Worm (Caenorhabditis elegans) whole organism, young adult: ENCODE data around the gene F16B12.6.

Source experiments
- B0035.1 ChIP-seq: sonication (generic microtip); optimal IDR thresholded peaks from 2 replicates; lab custom pipeline; 2016; ENCODE audit warnings: missing genetic modification characterization, mild to moderate bottlenecking, missing compliant biosample characterization, missing genotype, missing genetic modification reagents
- B0336.3 ChIP-seq: fragments of 200-800 bp; sonication (Bioruptor generic); IDR thresholded peaks from 2 replicates; pipeline ENCODE4 v1.3.6; 2022; ENCODE audit warnings: missing genetic modification characterization, missing compliant biosample characterization
- C06A6.2 ChIP-seq: fragments of 200-800 bp; sonication (Bioruptor generic); conservative IDR thresholded peaks from 2 replicates; pipeline ENCODE4 v1.3.6; 2022; ENCODE audit warnings: missing genetic modification characterization, missing compliant biosample characterization
- C17E4.6 ChIP-seq: fragments of 200-800 bp; sonication (Bioruptor generic); IDR thresholded peaks from 2 replicates; pipeline ENCODE4 v1.3.6; 2022; ENCODE audit warnings: missing genetic modification reagents, missing genetic modification characterization, missing compliant biosample characterization
- F33H1.4 ChIP-seq: fragments of 200-800 bp; sonication (Bioruptor generic); IDR thresholded peaks from 2 replicates; pipeline ENCODE4 v1.3.6; 2022; ENCODE audit warnings: missing genetic modification reagents, missing genetic modification characterization, missing compliant biosample characterization
- F37B4.10 ChIP-seq: fragments of 200-800 bp; sonication (Bioruptor generic); IDR thresholded peaks from 2 replicates; pipeline ENCODE4 v1.3.6; 2022; ENCODE audit warnings: missing genetic modification characterization, missing compliant biosample characterization
- F49E8.2 ChIP-seq: sonication (generic microtip); optimal IDR thresholded peaks from 3 replicates; lab custom pipeline; 2017; ENCODE audit warnings: missing genetic modification characterization, mild to moderate bottlenecking, missing compliant biosample characterization, antibody characterized with exemption, moderate library complexity; ENCODE audit not compliant: insufficient read depth
- F52B5.7 ChIP-seq: sonication (generic microtip); optimal IDR thresholded peaks from 2 replicates; lab custom pipeline; 2016; ENCODE audit warnings: mild to moderate bottlenecking, missing genetic modification characterization, missing compliant biosample characterization
- F57A8.1 ChIP-seq: fragments of 200-800 bp; sonication (Bioruptor generic); optimal IDR thresholded peaks from 2 replicates; lab custom pipeline; 2018; ENCODE audit warnings: mild to moderate bottlenecking, missing genetic modification characterization, moderate library complexity, missing compliant biosample characterization
- K11D2.4 ChIP-seq: fragments of 200-800 bp; sonication (Bioruptor generic); IDR thresholded peaks from 2 replicates; pipeline ENCODE4 v1.3.6; 2022; ENCODE audit warnings: missing genetic modification reagents, missing genetic modification characterization, missing compliant biosample characterization
- K12H6.12 ChIP-seq: fragments of 200-800 bp; sonication (Bioruptor generic); optimal IDR thresholded peaks from 2 replicates; lab custom pipeline; 2018; ENCODE audit warnings: mild to moderate bottlenecking, missing genetic modification characterization, missing compliant biosample characterization
- Y56A3A.18 ChIP-seq: fragments of 200-800 bp; sonication (Bioruptor generic); IDR thresholded peaks from 2 replicates; pipeline ENCODE4 v1.3.6; 2022; ENCODE audit warnings: missing genetic modification reagents, missing genetic modification characterization, missing compliant biosample characterization
- Y79H2A.3 ChIP-seq: fragments of 200-800 bp; sonication (Bioruptor generic); conservative IDR thresholded peaks from 2 replicates; pipeline ENCODE4 v1.3.6; 2022; ENCODE audit warnings: missing genetic modification reagents, missing genetic modification characterization, missing compliant biosample characterization
- Y95B8A.8 ChIP-seq: fragments of 200-800 bp; sonication (Bioruptor generic); IDR thresholded peaks from 2 replicates; pipeline ENCODE4 v1.3.6; 2022; ENCODE audit warnings: missing genetic modification reagents, missing genetic modification characterization, missing compliant biosample characterization
- akir-1 ChIP-seq: fragments of 200-800 bp; sonication (Bioruptor generic); optimal IDR thresholded peaks from 2 replicates; lab custom pipeline; 2018; ENCODE audit warnings: mild to moderate bottlenecking, missing genetic modification characterization, moderate library complexity, missing compliant biosample characterization
- cebp-1 ChIP-seq, 2 experiments: fragments of 200-800 bp in 1 of 2; sonication (Bioruptor generic) in 1 of 2; sonication (generic microtip) in 1 of 2; IDR thresholded peaks in 1 of 2; optimal IDR thresholded peaks in 1 of 2; 2 replicates each; pipeline versions ENCODE4 v1.3.6 to Lab custom; 2017 to 2022; ENCODE audit warnings: missing compliant biosample characterization in 2 of 2, missing genetic modification characterization in 2 of 2, mild to moderate bottlenecking in 1 of 2, missing genetic modification reagents in 1 of 2, moderate library complexity in 1 of 2
- die-1 ChIP-seq: sonication (generic microtip); optimal IDR thresholded peaks from 2 replicates; lab custom pipeline; 2016; ENCODE audit warnings: missing genotype, mild to moderate bottlenecking, missing genetic modification characterization, missing compliant biosample characterization
- dpl-1 ChIP-seq: fragments of 150-350 bp; optimal IDR thresholded peaks from 2 replicates; lab custom pipeline; 2014; ENCODE audit warnings: missing biosample characterization, missing genetic modification reagents, missing genetic modification characterization
- egl-18 ChIP-seq: fragments of 200-800 bp; sonication (Bioruptor generic); IDR thresholded peaks from 2 replicates; pipeline ENCODE4 v1.3.6; 2022; ENCODE audit warnings: missing genetic modification reagents, missing genetic modification characterization, missing compliant biosample characterization
- fkh-3 ChIP-seq: sonication (generic microtip); optimal IDR thresholded peaks from 2 replicates; lab custom pipeline; 2016; ENCODE audit warnings: mild to moderate bottlenecking, missing genetic modification characterization, missing compliant biosample characterization
- him-1 ChIP-seq: sonication (generic microtip); optimal IDR thresholded peaks from 2 replicates; lab custom pipeline; 2016; ENCODE audit warnings: missing genotype, missing genetic modification reagents, missing genetic modification characterization, missing compliant biosample characterization
- hlh-26 ChIP-seq: fragments of 200-800 bp; sonication (Bioruptor generic); conservative IDR thresholded peaks from 2 replicates; pipeline ENCODE4 v1.3.6; 2022; ENCODE audit warnings: missing genetic modification reagents, missing genetic modification characterization, missing compliant biosample characterization
- hrde-1 ChIP-seq: sonication (generic microtip); optimal IDR thresholded peaks from 2 replicates; lab custom pipeline; 2016; ENCODE audit warnings: missing genetic modification characterization, mild to moderate bottlenecking, missing compliant biosample characterization, moderate library complexity, missing genotype, missing genetic modification reagents, borderline replicate concordance
- hsf-1 ChIP-seq: fragments of 200-800 bp; sonication (Bioruptor generic); IDR thresholded peaks from 2 replicates; pipeline ENCODE4 v1.3.6; 2022; ENCODE audit warnings: missing genetic modification reagents, missing genetic modification characterization, missing compliant biosample characterization
- lin-54 ChIP-seq: fragments of 200-800 bp; sonication (Bioruptor generic); optimal IDR thresholded peaks from 2 replicates; lab custom pipeline; 2018; ENCODE audit warnings: mild to moderate bottlenecking, missing genetic modification characterization, missing compliant biosample characterization
- mel-28 ChIP-seq: sonication (generic microtip); optimal IDR thresholded peaks from 2 replicates; lab custom pipeline; 2016; ENCODE audit warnings: borderline replicate concordance, mild to moderate bottlenecking, missing genetic modification characterization, missing compliant biosample characterization
- pbrm-1 ChIP-seq: fragments of 200-800 bp; sonication (Bioruptor generic); IDR thresholded peaks from 2 replicates; pipeline ENCODE4 v1.3.6; 2022; ENCODE audit warnings: missing genetic modification reagents, missing genetic modification characterization, missing compliant biosample characterization
- pha-4 ChIP-seq: fragments of 150-350 bp; sonication (generic microtip); optimal IDR thresholded peaks from 2 replicates; lab custom pipeline; 2014; ENCODE audit warnings: missing biosample characterization, missing genetic modification reagents, missing genetic modification characterization
- sdz-38 ChIP-seq: sonication (generic microtip); optimal IDR thresholded peaks from 2 replicates; lab custom pipeline; 2016; ENCODE audit warnings: missing genotype, missing genetic modification characterization, missing compliant biosample characterization
- sea-2 ChIP-seq: fragments of 200-800 bp; sonication (Bioruptor generic); IDR thresholded peaks from 2 replicates; pipeline ENCODE4 v1.3.6; 2022; ENCODE audit warnings: missing genetic modification characterization, missing compliant biosample characterization
- snpc-1.1 ChIP-seq: sonication (generic microtip); optimal IDR thresholded peaks from 2 replicates; lab custom pipeline; 2017; ENCODE audit warnings: missing genetic modification characterization, mild to moderate bottlenecking, missing compliant biosample characterization, antibody characterized with exemption, moderate library complexity, missing genotype, missing genetic modification reagents; ENCODE audit not compliant: insufficient read depth
- snpc-3.4 ChIP-seq: sonication (generic microtip); optimal IDR thresholded peaks from 2 replicates; lab custom pipeline; 2017; ENCODE audit warnings: missing genetic modification characterization, mild to moderate bottlenecking, missing compliant biosample characterization, antibody characterized with exemption, moderate library complexity, missing genotype, missing genetic modification reagents
- somi-1 ChIP-seq: fragments of 200-800 bp; sonication (Bioruptor generic); optimal IDR thresholded peaks from 2 replicates; lab custom pipeline; 2018; ENCODE audit warnings: mild to moderate bottlenecking, missing genetic modification characterization, missing compliant biosample characterization
- tlf-1 ChIP-seq: fragments of 200-800 bp; sonication (Bioruptor generic); optimal IDR thresholded peaks from 2 replicates; lab custom pipeline; 2018; ENCODE audit warnings: mild to moderate bottlenecking, missing genetic modification characterization, missing compliant biosample characterization
- ztf-18 ChIP-seq: sonication (generic microtip); optimal IDR thresholded peaks from 2 replicates; lab custom pipeline; 2016; ENCODE audit warnings: missing genotype, mild to moderate bottlenecking, missing genetic modification characterization, missing compliant biosample characterization

F16B12.6 gene

DNA sequence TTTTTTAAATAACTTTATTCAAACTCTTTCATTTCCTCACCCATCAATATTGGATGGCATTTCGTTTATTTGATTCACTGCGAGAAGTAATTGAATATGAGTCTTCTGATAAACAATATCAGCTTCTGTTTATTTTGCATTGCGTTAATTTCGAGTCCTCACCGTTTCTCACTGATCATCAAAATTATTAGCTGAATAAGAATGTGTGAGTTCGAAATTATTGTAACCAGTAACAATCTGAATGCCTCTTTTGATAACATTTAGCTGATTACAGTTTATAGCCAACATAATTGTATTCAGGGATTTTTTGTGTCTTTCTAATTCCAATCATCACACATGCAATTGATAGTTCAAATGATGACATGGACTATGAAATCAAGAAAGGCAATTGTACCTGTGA, 16.9 kb upstream of the F16B12.6 start, which contains the start of gene F16B12.1:
Gene F16B12.1 (plus strand): TSS at position 301 of the 400 bp plus-strand sequence.
- TF ChIP-seq egl-18 (GFP tag; lab: Robert Waterston, UW) (no peak), lin-54 (GFP tag; lab: Kevin White, UChicago) (no peak), tlf-1 (no peak), mel-28 (tag; lab: Kevin White, UChicago) (no peak), pbrm-1 (GFP tag; lab: Robert Waterston, UW) (no peak), hlh-26 (GFP tag; lab: Robert Waterston, UW) (no peak), him-1 (tag; lab: Kevin White, UChicago) (no peak), F57A8.1 (no peak), Y56A3A.18 (GFP tag; lab: Robert Waterston, UW) (no peak), F33H1.4 (no peak), snpc-3.4 (tag; lab: Kevin White, UChicago) (no peak), K11D2.4 (GFP tag; lab: Robert Waterston, UW) (no peak), Y95B8A.8 (GFP tag; lab: Robert Waterston, UW) (no peak), K12H6.12 (tag; lab: Kevin White, UChicago) (no peak), C17E4.6 (GFP tag; lab: Robert Waterston, UW) (no peak), pha-4 (tag; lab: Kevin White, UChicago) (no peak), sdz-38 (tag; lab: Kevin White, UChicago) (no peak), cebp-1 (GFP tag; IDR thresholded peaks at IDR 0.05; lab: Robert Waterston, UW) (no peak), cebp-1 (tag; optimal IDR thresholded peaks at IDR 0.05; lab: Kevin White, UChicago) (no peak), dpl-1 (GFP tag; lab: Kevin White, UChicago) (no peak)

DNA sequence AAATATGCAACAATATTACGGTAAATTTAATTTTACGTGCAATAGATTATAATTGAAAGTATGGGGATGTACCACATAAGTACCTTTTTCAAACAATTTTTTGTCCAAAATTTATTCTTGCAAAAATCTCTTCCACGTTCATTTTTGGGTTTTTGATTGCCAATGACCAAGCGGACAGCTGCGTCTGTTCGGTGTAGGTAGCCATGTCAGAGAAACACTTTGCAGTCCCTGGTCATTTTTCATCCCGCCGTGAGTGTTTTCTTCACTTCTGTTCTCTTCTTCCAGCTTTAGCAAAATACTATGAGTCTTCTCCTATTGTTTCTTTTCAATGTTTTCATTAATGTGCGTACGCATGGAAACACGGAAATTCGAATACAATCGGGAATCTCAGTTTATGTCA, 12.0 kb upstream of the F16B12.6 start, which contains the start of gene dsl-4:
Gene dsl-4 (plus strand): TSS at position 301 of the 400 bp plus-strand sequence.
- no peak for TF ChIP-seq F52B5.7 (tag; lab: Kevin White, UChicago)

ce11 chrX:14090990-14091389, 11.1 kb upstream of the F16B12.6 start:
- TF ChIP-seq somi-1 (GFP tag; lab: Kevin White, UChicago) (no peak), snpc-1.1 (tag; lab: Kevin White, UChicago) (no peak), Y79H2A.3 (GFP tag; lab: Robert Waterston, UW) (no peak), F49E8.2 (tag; lab: Kevin White, UChicago) (no peak), sea-2 (GFP tag; lab: Robert Waterston, UW) (no peak), F33H1.4 (no peak), F37B4.10 (GFP tag; lab: Robert Waterston, UW) (no peak), hrde-1 (tag; lab: Kevin White, UChicago) (no peak), akir-1 (GFP tag; lab: Kevin White, UChicago) (no peak), fkh-3 (tag; lab: Kevin White, UChicago) (no peak), B0035.1 (tag; lab: Kevin White, UChicago) (no peak), die-1 (tag; lab: Kevin White, UChicago) (no peak), hsf-1 (GFP tag; lab: Robert Waterston, UW) (no peak), B0336.3 (GFP tag; lab: Robert Waterston, UW) (no peak), ztf-18 (tag; lab: Kevin White, UChicago) (no peak), C06A6.2 (GFP tag; lab: Robert Waterston, UW) (no peak)
